Fruit fly (Drosophila melanogaster): ENCODE data around the gene CG7099.
A peak's percentile ranks its signal among the peaks of the same experiment; 100 is the strongest.

CG7099 gene

DNA sequence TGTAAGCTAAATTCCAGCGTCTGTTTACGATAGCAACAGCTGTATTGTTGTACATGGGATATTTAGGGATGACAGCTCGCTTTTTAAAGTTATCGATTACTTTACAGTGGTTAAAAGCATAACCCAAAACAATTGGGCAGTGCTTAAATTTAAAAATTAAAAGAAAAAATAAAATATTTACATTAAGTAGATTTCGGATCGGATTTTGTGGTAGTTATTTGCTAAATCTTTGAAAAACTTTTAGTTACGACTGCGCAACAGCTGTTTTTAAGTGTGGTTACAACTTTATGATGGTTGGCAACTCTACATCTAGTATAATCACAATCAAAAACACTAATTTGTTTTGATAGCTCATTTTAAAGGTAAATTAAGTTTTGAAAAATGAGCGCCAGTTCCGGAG lies at the start of gene CG7099, which contains the start of gene Ing5 (continued):
- TF ChIP-seq corto (GFP tag; optimal IDR thresholded peaks at IDR 0.05): peak; percentile 89
- peak; percentile 98 for TF ChIP-seq CG1602 (GFP tag; optimal IDR thresholded peaks at IDR 0.05)
- TF ChIP-seq nmo (GFP tag; optimal IDR thresholded peaks at IDR 0.05): peak; percentile 98
- no peak for TF ChIP-seq tna (GFP tag; IDR thresholded peaks at IDR 0.05; ENCODE audit: partially characterized antibody)
- TF ChIP-seq CG11247 (GFP tag; IDR thresholded peaks at IDR 0.05): peak; percentile 95
- peak; percentile 59 for TF ChIP-seq NK7.1 (GFP tag; optimal IDR thresholded peaks at IDR 0.05)
- TF ChIP-seq tup (GFP tag; optimal IDR thresholded peaks at IDR 0.05): peak; percentile 93
- TF ChIP-seq bcd (GFP tag; optimal IDR thresholded peaks at IDR 0.05): peak; percentile 95
- TF ChIP-seq Poxn (GFP tag; IDR thresholded peaks at IDR 0.05): peak; percentile 90
- TF ChIP-seq CG6689 (GFP tag; IDR thresholded peaks at IDR 0.05): peak; percentile 96
- no peak for TF ChIP-seq Deaf1 (tag; optimal IDR thresholded peaks at IDR 0.05)
- TF ChIP-seq CG6654 (GFP tag; optimal IDR thresholded peaks at IDR 0.05): peak; percentile 80
- peak; percentile 95 for TF ChIP-seq CG10462 (GFP tag; optimal IDR thresholded peaks at IDR 0.05)
- peak; percentile 92 for TF ChIP-seq CG31388 (GFP tag; optimal IDR thresholded peaks at IDR 0.05)
- TF ChIP-seq CG14860 (GFP tag; IDR thresholded peaks at IDR 0.05; ENCODE audit: partially characterized antibody): peak; percentile 62; the same call in 2 of the 3 replicates
- TF ChIP-seq Hr3 (GFP tag; optimal IDR thresholded peaks at IDR 0.05): peak; percentile 97
- TF ChIP-seq run (tag; optimal IDR thresholded peaks at IDR 0.05): peak; percentile 90
- peak; percentile 93 for TF ChIP-seq nerfin-1 (tag; optimal IDR thresholded peaks at IDR 0.05)
- peak; percentile 79 for TF ChIP-seq Gsc (GFP tag; IDR thresholded peaks at IDR 0.05)
- TF ChIP-seq chm (GFP tag; IDR thresholded peaks at IDR 0.05): peak; percentile 94
- TF ChIP-seq CG16815 (GFP tag; optimal IDR thresholded peaks at IDR 0.05): peak; percentile 95
- TF ChIP-seq CG1233 (GFP tag; optimal IDR thresholded peaks at IDR 0.05): peak; percentile 94
- TF ChIP-seq h (optimal IDR thresholded peaks at IDR 0.05): no peak
- no peak for TF ChIP-seq nau (GFP tag; optimal IDR thresholded peaks at IDR 0.05)
- TF ChIP-seq HLH3B (GFP tag; IDR thresholded peaks at IDR 0.05): peak; percentile 96
- TF ChIP-seq Ssrp (tag; optimal IDR thresholded peaks at IDR 0.05): peak; percentile 97
- peak; percentile 52; the same call in 1 of the 2 replicates for TF ChIP-seq hbn (GFP tag; IDR thresholded peaks at IDR 0.05; ENCODE audit: partially characterized antibody)
- TF ChIP-seq fd64A (GFP tag; optimal IDR thresholded peaks at IDR 0.05): peak; percentile 77
- peak; percentile 67 for TF ChIP-seq pb (GFP tag; optimal IDR thresholded peaks at IDR 0.05)
- TF ChIP-seq CG6791 (GFP tag; IDR thresholded peaks at IDR 0.05; ENCODE audit: partially characterized antibody): peak; percentile 42; the same call in 2 of the 3 replicates
- peak; percentile 85 for TF ChIP-seq CG6765 (GFP tag; optimal IDR thresholded peaks at IDR 0.05)
- peak; percentile 89 for TF ChIP-seq gsb (GFP tag; IDR thresholded peaks at IDR 0.05)
- TF ChIP-seq Dll (GFP tag; IDR thresholded peaks at IDR 0.05; ENCODE audit: partially characterized antibody): peak; percentile 77
- peak; percentile 94 for TF ChIP-seq Dip3 (GFP tag; optimal IDR thresholded peaks at IDR 0.05)
- TF ChIP-seq CG15601 (tag; optimal IDR thresholded peaks at IDR 0.05): peak; percentile 94
- peak; percentile 95 for TF ChIP-seq B-H1 (GFP tag; IDR thresholded peaks at IDR 0.05)
- peak; percentile 87 for TF ChIP-seq CG16863 (GFP tag; optimal IDR thresholded peaks at IDR 0.05)
- TF ChIP-seq ac (GFP tag; optimal IDR thresholded peaks at IDR 0.05): peak; percentile 82
- TF ChIP-seq amos (GFP tag; IDR thresholded peaks at IDR 0.05; ENCODE audit: partially characterized antibody): peak; percentile 56
- TF ChIP-seq gem (tag; optimal IDR thresholded peaks at IDR 0.05): peak; percentile 99
- no peak; the same call in 2 of the 3 replicates for TF ChIP-seq zen2 (GFP tag; IDR thresholded peaks at IDR 0.05; ENCODE audit: partially characterized antibody)
- peak; percentile 92 for TF ChIP-seq CG10543 (GFP tag; optimal IDR thresholded peaks at IDR 0.05)
- TF ChIP-seq CG7271 (tag; optimal IDR thresholded peaks at IDR 0.05): peak; percentile 89
- TF ChIP-seq HLH54F (GFP tag; optimal IDR thresholded peaks at IDR 0.05): peak; percentile 92
- peak; percentile 87 for TF ChIP-seq aop (GFP tag; IDR thresholded peaks at IDR 0.05)
- TF ChIP-seq lilli (GFP tag; optimal IDR thresholded peaks at IDR 0.05): peak; percentile 98
- peak; percentile 91 for TF ChIP-seq ssp (GFP tag; IDR thresholded peaks at IDR 0.05)
- peak; percentile 96 for TF ChIP-seq CG12942 (GFP tag; optimal IDR thresholded peaks at IDR 0.05)
- TF ChIP-seq CG12299 (tag; optimal IDR thresholded peaks at IDR 0.05): peak; percentile 93
- TF ChIP-seq yki (optimal IDR thresholded peaks at IDR 0.05): no peak
- TF ChIP-seq NFAT (GFP tag; IDR thresholded peaks at IDR 0.05): peak; percentile 95

Measured in whole organism, embryonic.